Worm (Caenorhabditis elegans) whole organism, L2 larva: ENCODE data around the gene C10A4.4.

Experiments used
- F13H6.1 ChIP-seq: sonication (generic microtip); optimal IDR thresholded peaks from 2 replicates; lab custom pipeline; 2016; ENCODE audit warnings: missing genetic modification characterization, missing compliant biosample characterization
- ama-1 ChIP-seq: fragments of 150-350 bp; optimal IDR thresholded peaks from 2 replicates; lab custom pipeline; 2018; ENCODE audit warnings: inconsistent platforms
- ceh-16 ChIP-seq: fragments of 150-350 bp; optimal IDR thresholded peaks from 2 replicates; lab custom pipeline; 2014; ENCODE audit warnings: missing biosample characterization, missing genetic modification characterization
- ceh-82 ChIP-seq: fragments of 150-350 bp; optimal IDR thresholded peaks from 2 replicates; lab custom pipeline; 2014; ENCODE audit warnings: missing biosample characterization, missing genetic modification characterization
- elt-1 ChIP-seq: fragments of 150-350 bp; optimal IDR thresholded peaks from 2 replicates; lab custom pipeline; 2014; ENCODE audit warnings: missing biosample characterization, missing genetic modification characterization
- lin-39 ChIP-seq: fragments of 150-350 bp; optimal IDR thresholded peaks from 2 replicates; lab custom pipeline; 2014; ENCODE audit warnings: missing biosample characterization, missing genetic modification reagents, missing genetic modification characterization
- nhr-10 ChIP-seq: sonication (generic microtip); optimal IDR thresholded peaks from 2 replicates; lab custom pipeline; 2017; ENCODE audit warnings: missing biosample characterization, missing genetic modification characterization
- nhr-129 ChIP-seq: fragments of 150-350 bp; optimal IDR thresholded peaks from 2 replicates; lab custom pipeline; 2014; ENCODE audit warnings: missing biosample characterization, missing genetic modification characterization
- sem-4 ChIP-seq: fragments of 150-350 bp; optimal IDR thresholded peaks from 2 replicates; lab custom pipeline; 2014; ENCODE audit warnings: missing biosample characterization, missing genetic modification reagents, missing genetic modification characterization
- unc-55 ChIP-seq: fragments of 150-350 bp; sonication (generic microtip); optimal IDR thresholded peaks from 3 replicates; lab custom pipeline; 2014; ENCODE audit warnings: missing biosample characterization, missing genetic modification reagents, missing genetic modification characterization
- unc-62 ChIP-seq: fragments of 150-350 bp; optimal IDR thresholded peaks from 2 replicates; lab custom pipeline; 2014; ENCODE audit warnings: missing biosample characterization, missing genetic modification reagents, missing genetic modification characterization
- zag-1 ChIP-seq: fragments of 150-350 bp; optimal IDR thresholded peaks from 2 replicates; lab custom pipeline; 2014; ENCODE audit warnings: missing biosample characterization, missing genetic modification characterization

Gene C10A4.4

DNA sequence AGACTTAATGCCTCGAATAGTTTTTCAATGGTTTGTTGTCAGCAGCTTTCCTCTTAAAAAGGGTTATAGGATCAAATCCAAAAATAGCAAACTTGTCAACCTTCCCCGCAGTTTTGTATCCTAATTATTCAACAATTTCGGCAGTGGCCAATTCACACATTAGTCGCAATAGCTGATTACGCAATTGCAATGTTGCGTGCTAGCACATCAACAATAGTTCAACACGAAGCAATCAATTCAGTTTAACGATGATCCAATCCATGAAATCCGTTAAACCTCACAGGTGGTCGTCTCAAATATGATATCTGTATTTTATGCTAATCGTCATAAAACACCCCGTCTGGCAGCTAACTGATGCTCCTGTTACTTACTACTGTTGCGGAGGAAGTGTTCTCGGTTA lies 51.7 kb downstream of the C10A4.4 start:
- TF ChIP-seq nhr-10 (tag; lab: Kevin White, UChicago) (no peak), unc-55 (GFP tag; lab: Kevin White, UChicago) (no peak), lin-39 (tag; lab: Kevin White, UChicago) (no peak), ceh-82 (tag; lab: Kevin White, UChicago) (no peak), F13H6.1 (tag; lab: Kevin White, UChicago) (no peak), nhr-129 (no peak), unc-62 (GFP tag; lab: Kevin White, UChicago) (no peak), ceh-16 (tag; lab: Kevin White, UChicago) (no peak), sem-4 (tag; lab: Kevin White, UChicago) (no peak), zag-1 (tag; lab: Kevin White, UChicago) (no peak), ama-1 (lab: Kevin White, UChicago) (no peak), elt-1 (tag; lab: Kevin White, UChicago) (no peak)
- TF ChIP-seq, all 48 proteins: peak for 0
